Fruit fly (Drosophila melanogaster) whole organism, embryonic: ENCODE data around the gene CG17625.

Experiments used
- Asciz ChIP-seq: fragments of 200-800 bp; sonication (Bioruptor generic); optimal IDR thresholded peaks from 2 replicates; lab custom pipeline; 2017; ENCODE audit warnings: missing biosample characterization, mild to moderate bottlenecking, missing genetic modification characterization, missing genetic modification reagents
- Atf-2 ChIP-seq: fragments of 200-800 bp; sonication (Bioruptor generic); optimal IDR thresholded peaks from 2 replicates; lab custom pipeline; 2016; ENCODE audit warnings: missing biosample characterization, missing genetic modification characterization
- Blimp-1 ChIP-seq: fragments of 200-800 bp; sonication (Bioruptor generic); optimal IDR thresholded peaks from 3 replicates; lab custom pipeline; 2018; ENCODE audit warnings: missing biosample characterization, missing genetic modification characterization, mild to moderate bottlenecking, moderate library complexity, missing genetic modification reagents
- Bteb2 ChIP-seq: fragments of 200-800 bp; sonication (Bioruptor generic); optimal IDR thresholded peaks from 2 replicates; lab custom pipeline; 2016; ENCODE audit warnings: missing biosample characterization, missing genetic modification characterization
- CG10274 ChIP-seq: fragments of 200-800 bp; sonication (Bioruptor generic); optimal IDR thresholded peaks from 3 replicates; lab custom pipeline; 2017; ENCODE audit warnings: missing biosample characterization, mild to moderate bottlenecking, missing genetic modification characterization
- CG10321 ChIP-seq: fragments of 200-800 bp; sonication (Bioruptor generic); IDR thresholded peaks from 2 replicates; pipeline ENCODE4 v1.3.6; 2022; ENCODE audit warnings: missing biosample characterization, missing genetic modification characterization
- CG11696 ChIP-seq: fragments of 200-800 bp; sonication (Bioruptor generic); IDR thresholded peaks from 2 replicates; pipeline ENCODE4 v1.3.6; 2022; ENCODE audit warnings: missing biosample characterization, missing genetic modification characterization
- CG11723 ChIP-seq: fragments of 200-800 bp; sonication (Bioruptor generic); optimal IDR thresholded peaks from 2 replicates; lab custom pipeline; 2017; ENCODE audit warnings: missing biosample characterization, mild to moderate bottlenecking, missing genetic modification characterization
- CG1603 ChIP-seq: fragments of 200-800 bp; sonication (Bioruptor generic); optimal IDR thresholded peaks from 2 replicates; lab custom pipeline; 2019; ENCODE audit warnings: missing biosample characterization, mild to moderate bottlenecking, missing genetic modification characterization, moderate library complexity
- CG2116 ChIP-seq: fragments of 200-800 bp; sonication (Bioruptor generic); optimal IDR thresholded peaks from 3 replicates; lab custom pipeline; 2018; ENCODE audit warnings: missing biosample characterization, mild to moderate bottlenecking, missing genetic modification characterization
- CG2678 ChIP-seq: fragments of 200-800 bp; sonication (Bioruptor generic); optimal IDR thresholded peaks from 3 replicates; lab custom pipeline; 2019; ENCODE audit warnings: missing biosample characterization, mild to moderate bottlenecking, missing genetic modification characterization, moderate library complexity
- CG30020 ChIP-seq: fragments of 200-800 bp; optimal IDR thresholded peaks from 2 replicates; lab custom pipeline; 2019; ENCODE audit warnings: missing biosample characterization, mild to moderate bottlenecking, missing genetic modification characterization, moderate library complexity
- CG34376 ChIP-seq: fragments of 200-800 bp; sonication (Bioruptor generic); optimal IDR thresholded peaks from 2 replicates; lab custom pipeline; 2018; ENCODE audit warnings: missing biosample characterization, mild to moderate bottlenecking, missing genetic modification characterization
- CG4820 ChIP-seq: fragments of 200-800 bp; sonication (Bioruptor generic); optimal IDR thresholded peaks from 3 replicates; lab custom pipeline; 2016; ENCODE audit warnings: missing biosample characterization, missing genetic modification characterization
- CG6683 ChIP-seq: fragments of 200-800 bp; sonication (Bioruptor generic); optimal IDR thresholded peaks from 2 replicates; lab custom pipeline; 2017; ENCODE audit warnings: missing biosample characterization, mild to moderate bottlenecking, missing genetic modification characterization, missing genetic modification reagents
- CG6689 ChIP-seq: fragments of 200-800 bp; sonication (Bioruptor generic); IDR thresholded peaks from 2 replicates; pipeline ENCODE4 v1.3.6; 2022; ENCODE audit warnings: missing biosample characterization, missing genetic modification characterization
- CG7786 ChIP-seq: fragments of 200-800 bp; sonication (Bioruptor generic); optimal IDR thresholded peaks from 2 replicates; lab custom pipeline; 2016; ENCODE audit warnings: missing biosample characterization, missing genetic modification characterization
- CG8944 ChIP-seq: fragments of 200-800 bp; sonication (Bioruptor generic); optimal IDR thresholded peaks from 3 replicates; lab custom pipeline; 2016; ENCODE audit warnings: missing biosample characterization, missing genetic modification characterization
- CG9215 ChIP-seq: fragments of 200-800 bp; sonication (Bioruptor generic); IDR thresholded peaks from 2 replicates; pipeline ENCODE4 v1.3.6; 2022; ENCODE audit warnings: missing biosample characterization, missing genetic modification characterization
- CG9437 ChIP-seq: fragments of 200-800 bp; sonication (Bioruptor generic); optimal IDR thresholded peaks from 2 replicates; lab custom pipeline; 2018; ENCODE audit warnings: missing biosample characterization, mild to moderate bottlenecking, missing genetic modification characterization
- CG9609 ChIP-seq: fragments of 200-800 bp; sonication (Bioruptor generic); optimal IDR thresholded peaks from 3 replicates; lab custom pipeline; 2016; ENCODE audit warnings: missing biosample characterization, missing genetic modification characterization
- Deaf1 ChIP-seq: fragments of 200-800 bp; optimal IDR thresholded peaks from 3 replicates; lab custom pipeline; 2019; ENCODE audit warnings: missing biosample characterization, mild to moderate bottlenecking, missing genetic modification characterization, moderate library complexity
- Dek ChIP-seq: fragments of 200-800 bp; sonication (Bioruptor generic); optimal IDR thresholded peaks from 3 replicates; lab custom pipeline; 2019; ENCODE audit warnings: missing biosample characterization, mild to moderate bottlenecking, missing genetic modification characterization, moderate library complexity
- Dll ChIP-seq: fragments of 200-800 bp; sonication (Bioruptor generic); IDR thresholded peaks from 4 replicates; pipeline ENCODE4 v1.3.6; 2022; ENCODE audit warnings: missing biosample characterization, missing genetic modification characterization; ENCODE audit not compliant: partially characterized antibody
- H2.0 ChIP-seq: fragments of 200-800 bp; sonication (Bioruptor generic); IDR thresholded peaks from 2 replicates; pipeline ENCODE4 v1.3.6; 2022; ENCODE audit warnings: missing biosample characterization, missing genetic modification characterization
- Hey ChIP-seq: fragments of 200-800 bp; sonication (Bioruptor generic); optimal IDR thresholded peaks from 3 replicates; lab custom pipeline; 2018; ENCODE audit warnings: missing biosample characterization, mild to moderate bottlenecking, missing genetic modification characterization
- HmgD ChIP-seq: fragments of 200-800 bp; sonication (Bioruptor generic); optimal IDR thresholded peaks from 3 replicates; lab custom pipeline; 2016; ENCODE audit warnings: missing biosample characterization, missing genetic modification characterization
- Meics ChIP-seq: fragments of 200-800 bp; sonication (Bioruptor generic); optimal IDR thresholded peaks from 2 replicates; lab custom pipeline; 2017; ENCODE audit warnings: missing biosample characterization, mild to moderate bottlenecking, missing genetic modification characterization
- NC2α ChIP-seq: fragments of 200-800 bp; sonication (Bioruptor generic); optimal IDR thresholded peaks from 2 replicates; lab custom pipeline; 2016; ENCODE audit warnings: missing biosample characterization, missing genetic modification characterization
- Nf-YC ChIP-seq: fragments of 200-800 bp; optimal IDR thresholded peaks from 3 replicates; lab custom pipeline; 2019; ENCODE audit warnings: missing biosample characterization, mild to moderate bottlenecking, missing genetic modification characterization, moderate library complexity
- Optix ChIP-seq: fragments of 200-800 bp; sonication (Bioruptor generic); IDR thresholded peaks from 3 replicates; pipeline ENCODE4 v1.3.6; 2022; ENCODE audit warnings: missing biosample characterization, missing genetic modification characterization
- YL-1 ChIP-seq: fragments of 200-800 bp; sonication (Bioruptor generic); optimal IDR thresholded peaks from 3 replicates; lab custom pipeline; 2017; ENCODE audit warnings: missing biosample characterization, mild to moderate bottlenecking, missing genetic modification characterization
- bsh ChIP-seq, 2 experiments: fragments of 200-800 bp; sonication (Bioruptor generic); optimal IDR thresholded peaks; 2 replicates each; lab custom pipeline; 2017 to 2018; ENCODE audit warnings: mild to moderate bottlenecking in 2 of 2, missing biosample characterization in 2 of 2, missing genetic modification characterization in 2 of 2, moderate library complexity in 1 of 2
- cad ChIP-seq: fragments of >200 bp; optimal IDR thresholded peaks from 2 replicates; lab custom pipeline; 2017; ENCODE audit warnings: missing biosample characterization, missing genetic modification characterization
- caup ChIP-seq: fragments of 200-800 bp; sonication (Bioruptor generic); optimal IDR thresholded peaks from 3 replicates; lab custom pipeline; 2017; ENCODE audit warnings: missing biosample characterization, mild to moderate bottlenecking, missing genetic modification characterization, moderate library complexity; ENCODE audit not compliant: severe bottlenecking
- cg ChIP-seq: fragments of 200-800 bp; sonication (Bioruptor generic); optimal IDR thresholded peaks from 3 replicates; lab custom pipeline; 2019; ENCODE audit warnings: missing biosample characterization, mild to moderate bottlenecking, missing genetic modification characterization, moderate library complexity
- da ChIP-seq: fragments of 200-800 bp; sonication (Bioruptor generic); optimal IDR thresholded peaks from 2 replicates; lab custom pipeline; 2016; ENCODE audit warnings: missing biosample characterization, missing genetic modification characterization
- gcm ChIP-seq: fragments of 200-800 bp; sonication (Bioruptor generic); optimal IDR thresholded peaks from 2 replicates; lab custom pipeline; 2019; ENCODE audit warnings: missing biosample characterization, mild to moderate bottlenecking, missing genetic modification characterization, moderate library complexity
- gcm2 ChIP-seq: fragments of 200-800 bp; sonication (Bioruptor generic); optimal IDR thresholded peaks from 2 replicates; lab custom pipeline; 2016; ENCODE audit warnings: missing biosample characterization, missing genetic modification characterization
- ken ChIP-seq: fragments of 200-800 bp; sonication (Bioruptor generic); IDR thresholded peaks from 3 replicates; pipeline ENCODE4 v1.3.6; 2022; ENCODE audit warnings: missing biosample characterization, missing genetic modification characterization
- lbe ChIP-seq: fragments of 200-800 bp; sonication (Bioruptor generic); optimal IDR thresholded peaks from 2 replicates; lab custom pipeline; 2016; ENCODE audit warnings: missing biosample characterization, mild to moderate bottlenecking, missing genetic modification characterization
- lola ChIP-seq, 3 experiments: fragments of >200 bp in 2 of 3; fragments of 200-800 bp in 1 of 3; sonication (Bioruptor generic) in 1 of 3; optimal IDR thresholded peaks; 2 replicates each; lab custom pipeline; 2017 to 2019; ENCODE audit warnings: missing biosample characterization in 3 of 3, missing genetic modification characterization in 3 of 3, mild to moderate bottlenecking in 1 of 3, moderate library complexity in 1 of 3
- mirr ChIP-seq: fragments of 200-800 bp; sonication (Bioruptor generic); optimal IDR thresholded peaks from 3 replicates; lab custom pipeline; 2018; ENCODE audit warnings: missing biosample characterization, mild to moderate bottlenecking, missing genetic modification characterization
- ranshi ChIP-seq: fragments of 200-800 bp; sonication (Bioruptor generic); IDR thresholded peaks from 2 replicates; pipeline ENCODE4 v1.3.6; 2022; ENCODE audit warnings: missing biosample characterization, missing genetic modification characterization
- sd ChIP-seq: fragments of 200-800 bp; sonication (Bioruptor generic); optimal IDR thresholded peaks from 3 replicates; lab custom pipeline; 2018; ENCODE audit warnings: missing biosample characterization, mild to moderate bottlenecking, missing genetic modification characterization, moderate library complexity
- shn ChIP-seq: fragments of 200-800 bp; sonication (Bioruptor generic); optimal IDR thresholded peaks from 3 replicates; lab custom pipeline; 2016; ENCODE audit warnings: missing biosample characterization, missing genetic modification characterization
- sug ChIP-seq: fragments of 200-800 bp; optimal IDR thresholded peaks from 2 replicates; lab custom pipeline; 2019; ENCODE audit warnings: missing biosample characterization, mild to moderate bottlenecking, missing genetic modification characterization, moderate library complexity
- tx ChIP-seq: fragments of 200-800 bp; sonication (Bioruptor generic); optimal IDR thresholded peaks from 2 replicates; lab custom pipeline; 2016; ENCODE audit warnings: missing biosample characterization, missing genetic modification characterization
- vvl ChIP-seq: fragments of 200-800 bp; sonication (Bioruptor generic); IDR thresholded peaks from 2 replicates; pipeline ENCODE4 v1.3.6; 2022; ENCODE audit warnings: missing biosample characterization, missing genetic modification characterization
- zen ChIP-seq: fragments of 200-800 bp; sonication (Bioruptor generic); optimal IDR thresholded peaks from 3 replicates; lab custom pipeline; 2018; ENCODE audit warnings: missing biosample characterization, mild to moderate bottlenecking, missing genetic modification characterization, moderate library complexity

Gene CG17625

DNA sequence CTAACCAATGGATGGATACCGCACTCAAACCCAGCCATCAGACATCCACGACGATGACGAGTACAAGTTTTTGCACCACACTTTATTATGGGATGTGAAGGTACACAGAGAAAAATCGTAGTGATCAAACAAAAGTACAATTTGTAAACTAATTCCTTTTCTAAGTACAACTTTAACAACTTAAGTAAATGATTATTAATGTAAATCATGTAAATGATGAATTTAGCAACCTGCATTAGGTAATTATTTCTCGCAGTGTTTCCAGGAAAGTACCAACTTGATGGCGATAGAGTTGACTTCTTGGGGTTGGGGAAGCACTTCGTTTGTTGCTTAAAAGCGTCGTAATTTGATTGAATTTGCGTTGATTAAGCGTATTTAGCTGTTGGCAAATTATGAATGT is 23.5 kb upstream of the CG17625 start (continued):
- no peak for TF ChIP-seq cad (GFP tag; lab: Kevin White, UChicago)
- TF ChIP-seq CG6683: no peak
- TF ChIP-seq H2.0: peak; percentile 83
- TF ChIP-seq CG1603 (tag; lab: Kevin White, UChicago): peak; percentile 88
- TF ChIP-seq CG4820 (GFP tag; lab: Kevin White, UChicago): peak; percentile 60
- peak; percentile 28 for TF ChIP-seq Asciz (GFP tag; lab: Kevin White, UChicago)
- peak; percentile 27 for TF ChIP-seq tx (GFP tag; lab: Kevin White, UChicago)
- no peak for TF ChIP-seq cg (GFP tag; lab: Kevin White, UChicago)
- peak; percentile 2 for TF ChIP-seq CG2116
- TF ChIP-seq ranshi (GFP tag; lab: Robert Waterston, UW): peak; percentile 55; the same call in 1 of the 2 replicates
- TF ChIP-seq NC2α (GFP tag; lab: Kevin White, UChicago): no peak
- no peak for TF ChIP-seq mirr (GFP tag; lab: Kevin White, UChicago)
- TF ChIP-seq zen (tag; lab: Kevin White, UChicago): no peak
- TF ChIP-seq ken: peak; percentile 51; the same call in 2 of the 3 replicates
- TF ChIP-seq Bteb2 (GFP tag; lab: Kevin White, UChicago): peak; percentile 56
- TF ChIP-seq CG34376: no peak
- no peak for TF ChIP-seq gcm (GFP tag; lab: Kevin White, UChicago)
- no peak for TF ChIP-seq Hey (tag; lab: Kevin White, UChicago)
- TF ChIP-seq da (GFP tag; lab: Kevin White, UChicago): no peak
- TF ChIP-seq Dll (GFP tag; lab: Robert Waterston, UW): no peak
- TF ChIP-seq YL-1 (GFP tag; lab: Kevin White, UChicago): no peak
- no peak for TF ChIP-seq HmgD
- TF ChIP-seq Nf-YC (tag; lab: Kevin White, UChicago): no peak
- TF ChIP-seq Optix: peak; percentile 37; the same call in 1 of the 3 replicates
- TF ChIP-seq CG9437: peak; percentile 34
- no peak for TF ChIP-seq sd (tag; lab: Kevin White, UChicago)
- TF ChIP-seq shn (GFP tag; lab: Kevin White, UChicago): no peak
- no peak for TF ChIP-seq CG9609
- TF ChIP-seq CG8944 (GFP tag; lab: Kevin White, UChicago): no peak
- peak; percentile 39 for TF ChIP-seq Atf-2
- no peak for TF ChIP-seq CG11723 (GFP tag; lab: Kevin White, UChicago)
- peak; percentile 60 for TF ChIP-seq Meics
- no peak for TF ChIP-seq lbe (GFP tag; lab: Kevin White, UChicago)
- TF ChIP-seq sug: no peak
- TF ChIP-seq Deaf1: peak; percentile 35
- TF ChIP-seq lola (GFP tag; optimal IDR thresholded peaks at IDR 0.05; lab: Kevin White, UChicago): no peak
- no peak for TF ChIP-seq CG10274 (GFP tag; lab: Kevin White, UChicago)
- TF ChIP-seq CG7786 (GFP tag; lab: Kevin White, UChicago): peak; percentile 60
- TF ChIP-seq CG11696 (GFP tag; lab: Robert Waterston, UW): 0 out of 2 replicates have a peak, but pooled peaks have one; percentile 51
- peak; percentile 34 to 81 for TF ChIP-seq bsh (GFP tag; optimal IDR thresholded peaks at IDR 0.05; lab: Kevin White, UChicago)
- TF ChIP-seq Blimp-1 (GFP tag; lab: Kevin White, UChicago): peak; percentile 61
- peak; percentile 50 for TF ChIP-seq Dek
- no peak for TF ChIP-seq CG30020 (tag; lab: Kevin White, UChicago)
- peak; percentile 82 for TF ChIP-seq CG2678 (tag; lab: Kevin White, UChicago)
- TF ChIP-seq CG6689 (GFP tag; lab: Robert Waterston, UW): peak; percentile 54; the same call in 1 of the 2 replicates
- TF ChIP-seq CG9215 (GFP tag; lab: Robert Waterston, UW): no peak
- TF ChIP-seq CG10321: 0 out of 2 replicates have a peak, but pooled peaks have one; percentile 28
- TF ChIP-seq gcm2: no peak
- TF ChIP-seq caup (GFP tag; lab: Kevin White, UChicago): peak; percentile 30
- peak; percentile 43; the same call in 1 of the 2 replicates for TF ChIP-seq vvl (GFP tag; lab: Robert Waterston, UW)
